Fruit fly (Drosophila melanogaster) whole organism, embryonic: Measurements from ENCODE around the gene CG43090.

Source experiments
- Atf3 ChIP-seq: fragments of 200-800 bp; sonication (Bioruptor generic); optimal IDR thresholded peaks from 3 replicates; lab custom pipeline; 2016; ENCODE audit warnings: missing biosample characterization, missing genetic modification characterization
- B-H2 ChIP-seq: fragments of 200-800 bp; sonication (Bioruptor generic); optimal IDR thresholded peaks from 2 replicates; lab custom pipeline; 2018; ENCODE audit warnings: missing biosample characterization, mild to moderate bottlenecking, missing genetic modification characterization
- Bdp1 ChIP-seq: fragments of 200-800 bp; sonication (Bioruptor generic); optimal IDR thresholded peaks from 3 replicates; lab custom pipeline; 2016; ENCODE audit warnings: missing biosample characterization, missing genetic modification characterization
- CG10959 ChIP-seq: fragments of 200-800 bp; sonication (Bioruptor generic); IDR thresholded peaks from 2 replicates; pipeline ENCODE4 v1.3.6; 2022; ENCODE audit warnings: missing biosample characterization, missing genetic modification characterization
- CG12219 ChIP-seq: fragments of 200-800 bp; sonication (Bioruptor generic); optimal IDR thresholded peaks from 3 replicates; lab custom pipeline; 2018; ENCODE audit warnings: missing biosample characterization, mild to moderate bottlenecking, missing genetic modification characterization
- CG13123 ChIP-seq: fragments of 200-800 bp; sonication (Bioruptor generic); optimal IDR thresholded peaks from 2 replicates; lab custom pipeline; 2016; ENCODE audit warnings: missing biosample characterization, missing genetic modification characterization
- CG14014 ChIP-seq: fragments of 200-800 bp; sonication (Bioruptor generic); IDR thresholded peaks from 2 replicates; pipeline ENCODE4 v1.3.6; 2022; ENCODE audit warnings: missing biosample characterization, missing genetic modification characterization
- CG14965 ChIP-seq: fragments of 200-800 bp; sonication (Bioruptor generic); optimal IDR thresholded peaks from 2 replicates; lab custom pipeline; 2016; ENCODE audit warnings: missing biosample characterization, missing genetic modification characterization, borderline replicate concordance
- CG16863 ChIP-seq: fragments of 200-800 bp; sonication (Bioruptor generic); optimal IDR thresholded peaks from 3 replicates; lab custom pipeline; 2016; ENCODE audit warnings: missing biosample characterization, missing genetic modification characterization
- CG2129 ChIP-seq: fragments of 200-800 bp; sonication (Bioruptor generic); IDR thresholded peaks from 2 replicates; pipeline ENCODE4 v1.3.6; 2022; ENCODE audit warnings: missing biosample characterization, missing genetic modification characterization; ENCODE audit not compliant: partially characterized antibody
- CG2202 ChIP-seq: fragments of 200-800 bp; sonication (Bioruptor generic); optimal IDR thresholded peaks from 2 replicates; lab custom pipeline; 2018; ENCODE audit warnings: missing biosample characterization, mild to moderate bottlenecking, missing genetic modification characterization
- CG30020 ChIP-seq: fragments of 200-800 bp; optimal IDR thresholded peaks from 2 replicates; lab custom pipeline; 2019; ENCODE audit warnings: missing biosample characterization, mild to moderate bottlenecking, missing genetic modification characterization, moderate library complexity
- CG31224 ChIP-seq: fragments of 200-800 bp; sonication (Bioruptor generic); IDR thresholded peaks from 2 replicates; pipeline ENCODE4 v1.3.6; 2022; ENCODE audit warnings: missing biosample characterization, missing genetic modification characterization
- CG32767 ChIP-seq: fragments of 200-800 bp; sonication (Bioruptor generic); IDR thresholded peaks from 2 replicates; pipeline ENCODE4 v1.3.6; 2022; ENCODE audit warnings: missing biosample characterization, missing genetic modification characterization
- CG3838 ChIP-seq: fragments of 200-800 bp; sonication (Bioruptor generic); optimal IDR thresholded peaks from 3 replicates; lab custom pipeline; 2016; ENCODE audit warnings: missing biosample characterization, missing genetic modification characterization
- CG4328 ChIP-seq: fragments of 200-800 bp; sonication (Bioruptor generic); optimal IDR thresholded peaks from 3 replicates; lab custom pipeline; 2017; ENCODE audit warnings: missing biosample characterization, missing genetic modification reagents, missing genetic modification characterization
- CG4360 ChIP-seq: fragments of 200-800 bp; sonication (Bioruptor generic); IDR thresholded peaks from 2 replicates; pipeline ENCODE4 v1.3.6; 2022; ENCODE audit warnings: missing biosample characterization, missing genetic modification characterization
- CG4617 ChIP-seq: fragments of 200-800 bp; sonication (Bioruptor generic); optimal IDR thresholded peaks from 3 replicates; lab custom pipeline; 2016; ENCODE audit warnings: missing biosample characterization, missing genetic modification characterization, borderline replicate concordance
- CG6272 ChIP-seq: fragments of 200-800 bp; sonication (Bioruptor generic); IDR thresholded peaks from 2 replicates; pipeline ENCODE4 v1.3.6; 2022; ENCODE audit warnings: missing biosample characterization, missing genetic modification characterization
- CG6813 ChIP-seq: fragments of 200-800 bp; sonication (Bioruptor generic); optimal IDR thresholded peaks from 2 replicates; lab custom pipeline; 2017; ENCODE audit warnings: missing biosample characterization, missing genetic modification characterization, mild to moderate bottlenecking, moderate library complexity, missing genetic modification reagents
- CG7839 ChIP-seq: fragments of 200-800 bp; sonication (Bioruptor generic); optimal IDR thresholded peaks from 3 replicates; lab custom pipeline; 2018; ENCODE audit warnings: missing biosample characterization, mild to moderate bottlenecking, missing genetic modification characterization, moderate library complexity
- CG8089 ChIP-seq: fragments of 200-800 bp; sonication (Bioruptor generic); optimal IDR thresholded peaks from 3 replicates; lab custom pipeline; 2016; ENCODE audit warnings: missing biosample characterization, missing genetic modification characterization
- CHES-1-like ChIP-seq: fragments of 200-800 bp; sonication (Bioruptor generic); optimal IDR thresholded peaks from 2 replicates; lab custom pipeline; 2016; ENCODE audit warnings: missing biosample characterization, missing genetic modification characterization
- Chrac-16 ChIP-seq: fragments of 200-800 bp; sonication (Bioruptor generic); optimal IDR thresholded peaks from 3 replicates; lab custom pipeline; 2016; ENCODE audit warnings: missing biosample characterization, missing genetic modification characterization
- ERR ChIP-seq: fragments of 200-800 bp; sonication (Bioruptor generic); optimal IDR thresholded peaks from 2 replicates; lab custom pipeline; 2016; ENCODE audit warnings: missing biosample characterization, missing genetic modification characterization
- HLH54F ChIP-seq: fragments of 200-800 bp; sonication (Bioruptor generic); optimal IDR thresholded peaks from 3 replicates; lab custom pipeline; 2016; ENCODE audit warnings: missing biosample characterization, missing genetic modification characterization
- Hr51 ChIP-seq, 2 experiments: fragments of 200-800 bp; sonication (Bioruptor generic); optimal IDR thresholded peaks; 2 replicates in 1 of 2; 3 replicates in 1 of 2; lab custom pipeline; 2016 to 2018; ENCODE audit warnings: missing biosample characterization in 2 of 2, missing genetic modification characterization in 2 of 2, mild to moderate bottlenecking in 1 of 2, moderate library complexity in 1 of 2
- Lhr ChIP-seq: fragments of 200-800 bp; sonication (Bioruptor generic); optimal IDR thresholded peaks from 3 replicates; lab custom pipeline; 2017; ENCODE audit warnings: mild to moderate bottlenecking, missing biosample characterization, missing genetic modification reagents, missing genetic modification characterization
- Max ChIP-seq: fragments of 200-800 bp; sonication (Bioruptor generic); optimal IDR thresholded peaks from 2 replicates; lab custom pipeline; 2016; ENCODE audit warnings: missing biosample characterization, mild to moderate bottlenecking, missing genetic modification characterization
- Neu2 ChIP-seq: fragments of 200-800 bp; sonication (Bioruptor generic); optimal IDR thresholded peaks from 3 replicates; lab custom pipeline; 2016; ENCODE audit warnings: missing biosample characterization, missing genetic modification characterization, borderline replicate concordance
- Opbp ChIP-seq: fragments of 200-800 bp; sonication (Bioruptor generic); IDR thresholded peaks from 3 replicates; pipeline ENCODE4 v1.3.6; 2022; ENCODE audit warnings: missing biosample characterization, missing genetic modification characterization; ENCODE audit not compliant: partially characterized antibody
- Rx ChIP-seq: fragments of 200-800 bp; sonication (Bioruptor generic); IDR thresholded peaks from 2 replicates; pipeline ENCODE4 v1.3.6; 2022; ENCODE audit warnings: missing biosample characterization, missing genetic modification characterization
- Xrp1 ChIP-seq: fragments of 200-800 bp; sonication (Bioruptor generic); IDR thresholded peaks from 2 replicates; pipeline ENCODE4 v1.3.6; 2022; ENCODE audit warnings: missing biosample characterization, missing genetic modification characterization
- corto ChIP-seq: fragments of 200-800 bp; sonication (Bioruptor generic); optimal IDR thresholded peaks from 2 replicates; lab custom pipeline; 2016; ENCODE audit warnings: missing biosample characterization, mild to moderate bottlenecking, missing genetic modification characterization, moderate library complexity
- kay ChIP-seq: fragments of 200-800 bp; sonication (Bioruptor generic); optimal IDR thresholded peaks from 2 replicates; lab custom pipeline; 2016; ENCODE audit warnings: missing biosample characterization, missing genetic modification characterization
- lab ChIP-seq: fragments of 200-800 bp; sonication (Bioruptor generic); optimal IDR thresholded peaks from 3 replicates; lab custom pipeline; 2017; ENCODE audit warnings: missing biosample characterization, missing genetic modification characterization, mild to moderate bottlenecking, moderate library complexity, missing genetic modification reagents
- lmd ChIP-seq: fragments of 200-800 bp; sonication (Bioruptor generic); IDR thresholded peaks from 2 replicates; pipeline ENCODE4 v1.3.6; 2022; ENCODE audit warnings: missing biosample characterization, missing genetic modification characterization
- nau ChIP-seq: fragments of 200-800 bp; sonication (Bioruptor generic); optimal IDR thresholded peaks from 3 replicates; lab custom pipeline; 2017; ENCODE audit warnings: missing biosample characterization, mild to moderate bottlenecking, missing genetic modification characterization, missing genetic modification reagents
- nerfin-1 ChIP-seq: fragments of 200-800 bp; sonication (Bioruptor generic); optimal IDR thresholded peaks from 3 replicates; lab custom pipeline; 2019; ENCODE audit warnings: missing biosample characterization, mild to moderate bottlenecking, missing genetic modification characterization, moderate library complexity
- pan ChIP-seq, 4 experiments: fragments of >200 bp in 3 of 4; fragments of 200-800 bp in 1 of 4; sonication (Bioruptor generic) in 1 of 4; optimal IDR thresholded peaks in 3 of 4; IDR thresholded peaks in 1 of 4; 2 replicates each; pipeline versions ENCODE4 v1.3.6 to Lab custom; 2017 to 2022; ENCODE audit warnings: missing biosample characterization in 2 of 4, missing genetic modification characterization in 2 of 4, mixed read lengths in 1 of 4
- pum ChIP-seq: fragments of 200-800 bp; sonication (Bioruptor generic); optimal IDR thresholded peaks from 2 replicates; lab custom pipeline; 2016; ENCODE audit warnings: missing biosample characterization, missing genetic modification characterization
- ranshi ChIP-seq: fragments of 200-800 bp; sonication (Bioruptor generic); IDR thresholded peaks from 2 replicates; pipeline ENCODE4 v1.3.6; 2022; ENCODE audit warnings: missing biosample characterization, missing genetic modification characterization
- schlank ChIP-seq: fragments of 200-800 bp; sonication (Bioruptor generic); optimal IDR thresholded peaks from 2 replicates; lab custom pipeline; 2018; ENCODE audit warnings: missing biosample characterization, mild to moderate bottlenecking, missing genetic modification characterization
- scrt ChIP-seq: fragments of 200-800 bp; sonication (Bioruptor generic); optimal IDR thresholded peaks from 2 replicates; lab custom pipeline; 2018; ENCODE audit warnings: missing biosample characterization, mild to moderate bottlenecking, missing genetic modification characterization, moderate library complexity
- sr ChIP-seq: fragments of 200-800 bp; sonication (Bioruptor generic); IDR thresholded peaks from 3 replicates; pipeline ENCODE4 v1.3.6; 2022; ENCODE audit warnings: missing biosample characterization, missing genetic modification characterization
- unpg ChIP-seq: fragments of 200-800 bp; sonication (Bioruptor generic); optimal IDR thresholded peaks from 3 replicates; lab custom pipeline; 2018; ENCODE audit warnings: missing biosample characterization, mild to moderate bottlenecking, missing genetic modification characterization, moderate library complexity
- vvl ChIP-seq: fragments of 200-800 bp; sonication (Bioruptor generic); IDR thresholded peaks from 2 replicates; pipeline ENCODE4 v1.3.6; 2022; ENCODE audit warnings: missing biosample characterization, missing genetic modification characterization

CG43090 gene

dm6 chrX:6224225-6225190 lies 24.8 kb upstream of the CG43090 start, which contains the start of gene sqh (continued):
- no peak for TF ChIP-seq ERR
- peak; percentile 93 for TF ChIP-seq vvl (GFP tag; lab: Robert Waterston, UW)
- TF ChIP-seq Hr51 (GFP tag; optimal IDR thresholded peaks at IDR 0.05; lab: Kevin White, UChicago) = peak; percentile 64 to 90
- TF ChIP-seq CG7839 (tag; lab: Kevin White, UChicago) = peak; percentile 92
- TF ChIP-seq Opbp = no peak
- peak; percentile 82 for TF ChIP-seq CG6813 (GFP tag; lab: Kevin White, UChicago)
- TF ChIP-seq nau (GFP tag; lab: Kevin White, UChicago) = peak; percentile 84
- peak; percentile 44 for TF ChIP-seq Atf3
- TF ChIP-seq Lhr = peak; percentile 75
- TF ChIP-seq CG31224 = peak; percentile 83
- TF ChIP-seq CG6272 = peak; percentile 87
- TF ChIP-seq Chrac-16 (GFP tag; lab: Kevin White, UChicago) = peak; percentile 82
- peak; percentile 66 for TF ChIP-seq CG10959 (GFP tag; lab: Robert Waterston, UW)
- TF ChIP-seq Bdp1 (GFP tag; lab: Kevin White, UChicago) = peak; percentile 24
- TF ChIP-seq CHES-1-like = no peak
- TF ChIP-seq CG13123 (GFP tag; lab: Kevin White, UChicago) = peak; percentile 51
- TF ChIP-seq unpg = peak; percentile 87
- no peak for TF ChIP-seq CG14965 (GFP tag; lab: Kevin White, UChicago)
- peak; percentile 74; the same call in 1 of the 2 replicates for TF ChIP-seq CG4360
- TF ChIP-seq CG14014 = peak; percentile 88
- TF ChIP-seq CG2129 (GFP tag; lab: Robert Waterston, UW) = no peak
- TF ChIP-seq CG30020 = peak; percentile 51
- peak; percentile 96 for TF ChIP-seq lmd (GFP tag; lab: Robert Waterston, UW)
- peak; percentile 74 for TF ChIP-seq Rx (GFP tag; lab: Robert Waterston, UW)
- peak; percentile 56 for TF ChIP-seq HLH54F (GFP tag; lab: Kevin White, UChicago)
- peak; percentile 26 for TF ChIP-seq CG4617 (GFP tag; lab: Kevin White, UChicago)
- no peak for TF ChIP-seq Neu2 (GFP tag; lab: Kevin White, UChicago)
- TF ChIP-seq schlank (tag; lab: Kevin White, UChicago) = peak; percentile 73
- TF ChIP-seq CG8089 (GFP tag; lab: Kevin White, UChicago) = peak; percentile 21
- peak; percentile 81 for TF ChIP-seq CG12219
- TF ChIP-seq Max (GFP tag; lab: Kevin White, UChicago) = peak; percentile 71
- no peak for TF ChIP-seq scrt (GFP tag; lab: Kevin White, UChicago)
- no peak; the same call in 2 of the 3 replicates for TF ChIP-seq sr (GFP tag; lab: Robert Waterston, UW)
- TF ChIP-seq B-H2 = peak; percentile 77
- TF ChIP-seq CG3838 = no peak
- TF ChIP-seq kay (GFP tag; lab: Kevin White, UChicago) = peak; percentile 99
- TF ChIP-seq corto (GFP tag; lab: Kevin White, UChicago) = peak; percentile 84
- no peak for TF ChIP-seq pan (optimal IDR thresholded peaks at IDR 0.05; lab: Kevin White, UChicago)
- peak in 1 of 2 experiments; percentile 87 for TF ChIP-seq pan (GFP tag; optimal IDR thresholded peaks at IDR 0.05 in 1 of 2, IDR thresholded peaks at IDR 0.05 in 1 of 2)
- TF ChIP-seq CG16863 = peak; percentile 13
- peak; percentile 35 for TF ChIP-seq pum (GFP tag; lab: Kevin White, UChicago)
- peak; percentile 80 for TF ChIP-seq nerfin-1 (tag; lab: Kevin White, UChicago)
- TF ChIP-seq lab = peak; percentile 91
- peak; percentile 74 for TF ChIP-seq CG2202
- peak; percentile 83 for TF ChIP-seq ranshi
- peak; percentile 87 for TF ChIP-seq CG4328 (GFP tag; lab: Kevin White, UChicago)
- peak; percentile 91 for TF ChIP-seq Xrp1 (GFP tag; lab: Robert Waterston, UW)
- TF ChIP-seq CG32767 (GFP tag; lab: Robert Waterston, UW) = peak; percentile 89
